Worm (Caenorhabditis elegans): ENCODE measurements around the gene lact-8.

The lact-8 gene

DNA sequence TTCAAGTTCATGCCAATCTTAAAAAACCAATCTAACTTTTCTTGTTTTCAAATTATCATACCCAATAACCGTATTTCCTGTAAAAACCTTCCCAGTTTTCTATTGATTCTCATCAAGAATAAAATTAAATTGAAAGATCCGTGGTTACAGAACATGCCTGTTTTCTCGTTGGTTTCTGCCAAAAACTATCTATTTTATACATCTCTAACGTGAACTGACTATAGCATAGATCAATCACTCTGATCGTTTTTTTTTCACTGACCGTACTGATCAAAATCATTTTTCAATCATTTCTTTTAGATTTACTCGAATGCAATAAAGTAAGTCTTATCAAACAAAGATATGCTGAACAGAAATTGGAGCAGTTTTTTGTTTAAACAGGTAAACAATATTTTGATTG is 31.5 kb upstream of the lact-8 start, which contains the start of gene C06H2.2:
C06H2.2 (plus strand) TSS at position 301 of the 400 bp plus-strand sequence.
- TF ChIP-seq C17E4.6 (GFP tag; IDR thresholded peaks at IDR 0.05) (no peak), atf-7 (tag; optimal IDR thresholded peaks at IDR 0.05) (no peak), zfh-2 (GFP tag; conservative IDR thresholded peaks at IDR 0.05) (no peak), unc-62 (GFP tag; optimal IDR thresholded peaks at IDR 0.05) (no peak), ztf-3 (GFP tag; optimal IDR thresholded peaks at IDR 0.05) (no peak), lsl-1 (GFP tag; optimal IDR thresholded peaks at IDR 0.05) (no peak), ztf-22 (GFP tag; optimal IDR thresholded peaks at IDR 0.05) (no peak), C06A6.2 (GFP tag; conservative IDR thresholded peaks at IDR 0.05) (no peak), madf-6 (GFP tag; IDR thresholded peaks at IDR 0.05) (no peak), egrh-3 (GFP tag; IDR thresholded peaks at IDR 0.05) (no peak), akir-1 (GFP tag; optimal IDR thresholded peaks at IDR 0.05) (no peak), F33H1.4 (GFP tag; IDR thresholded peaks at IDR 0.05) (no peak), fkh-3 (tag; optimal IDR thresholded peaks at IDR 0.05) (no peak), nhr-179 (tag; optimal IDR thresholded peaks at IDR 0.05) (no peak), cebp-2 (GFP tag; IDR thresholded peaks at IDR 0.05) (no peak)

DNA sequence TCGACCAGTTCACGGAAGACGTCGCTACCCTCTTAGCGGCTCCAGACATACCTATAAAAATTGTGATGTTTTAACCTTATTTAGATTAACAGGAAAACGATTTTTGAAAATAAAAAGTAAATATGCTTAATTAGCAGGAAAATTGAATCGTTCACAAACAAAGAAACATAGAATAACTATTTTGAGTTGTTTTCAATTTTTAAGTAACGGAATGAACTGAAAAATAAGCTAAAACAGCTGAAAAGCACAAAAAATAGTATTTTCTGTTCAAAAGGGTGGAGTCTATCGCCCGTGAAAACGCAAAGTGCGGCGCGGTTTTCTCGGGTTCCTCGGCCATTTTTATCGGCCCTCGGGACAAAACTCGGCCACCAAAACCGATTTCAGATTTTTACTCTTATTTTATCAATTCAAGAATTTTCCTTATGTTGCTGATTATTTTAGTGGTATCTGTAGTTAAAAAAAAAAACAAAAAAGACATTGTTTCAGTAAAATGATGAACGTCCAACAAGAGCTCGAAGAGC is 30.5 kb upstream of the lact-8 start, which contains the start of the genes atp-5 and lmtr-3:
atp-5 (minus strand) TSS at position 51 of the 521 bp plus-strand sequence.
lmtr-3 (plus strand) TSS at position 370 of the 521 bp plus-strand sequence.
- TF ChIP-seq Y79H2A.3 (GFP tag; conservative IDR thresholded peaks at IDR 0.05) (peak; percentile 74; the same call in 1 of the 2 replicates), F37B4.10 (GFP tag; IDR thresholded peaks at IDR 0.05) (no peak), F49E8.2 (tag; optimal IDR thresholded peaks at IDR 0.05; ENCODE audit: insufficient read depth) (peak; percentile 0), gei-17 (GFP tag; optimal IDR thresholded peaks at IDR 0.05) (no peak), madf-8 (GFP tag; conservative IDR thresholded peaks at IDR 0.05) (peak; percentile 20; the same call in 1 of the 2 replicates), rec-8 (tag; optimal IDR thresholded peaks at IDR 0.05) (peak; percentile 64 to 74), die-1 (tag; optimal IDR thresholded peaks at IDR 0.05) (no peak), sdz-38 (tag; optimal IDR thresholded peaks at IDR 0.05) (no peak), snpc-3.4 (tag; optimal IDR thresholded peaks at IDR 0.05) (peak; percentile 36), F22D6.2 (tag; optimal IDR thresholded peaks at IDR 0.05) (no peak), C17E4.6 (GFP tag; IDR thresholded peaks at IDR 0.05) (no peak), madf-6 (GFP tag; IDR thresholded peaks at IDR 0.05) (peak; percentile 58; the same call in 1 of the 2 replicates), nfya-2 (GFP tag; IDR thresholded peaks at IDR 0.05) (no peak), rpc-1 (optimal IDR thresholded peaks at IDR 0.05) (peak; percentile 16), rpc-1 (tag; optimal IDR thresholded peaks at IDR 0.05) (no peak), zim-3 (tag; optimal IDR thresholded peaks at IDR 0.05) (peak; percentile 28), ceh-91 (GFP tag; IDR thresholded peaks at IDR 0.05) (peak; percentile 56), him-1 (tag; optimal IDR thresholded peaks at IDR 0.05) (peak; percentile 4), sea-2 (GFP tag; IDR thresholded peaks at IDR 0.05) (no peak), Y53G8AR.9 (GFP tag; conservative IDR thresholded peaks at IDR 0.05) (0 out of 2 replicates have a peak, but pooled peaks have one; percentile 37), ekl-4 (GFP tag; IDR thresholded peaks at IDR 0.05) (no peak), bed-1 (GFP tag; IDR thresholded peaks at IDR 0.05) (no peak), aptf-2 (GFP tag; conservative IDR thresholded peaks at IDR 0.05) (peak; percentile 62), hrde-1 (tag; optimal IDR thresholded peaks at IDR 0.05; ENCODE audit: borderline replicate concordance) (no peak), atf-7 (tag; optimal IDR thresholded peaks at IDR 0.05) (no peak), ets-4 (GFP tag; optimal IDR thresholded peaks at IDR 0.05) (no peak), pbrm-1 (GFP tag; IDR thresholded peaks at IDR 0.05) (peak; percentile 65; the same call in 1 of the 2 replicates), ztf-25 (GFP tag; IDR thresholded peaks at IDR 0.05) (peak; percentile 90), lsl-1 (GFP tag; optimal IDR thresholded peaks at IDR 0.05) (peak; percentile 51), let-526 (GFP tag; IDR thresholded peaks at IDR 0.05) (peak; percentile 91), snpc-1.3 (tag; optimal IDR thresholded peaks at IDR 0.05; ENCODE audit: insufficient read depth) (peak; percentile 68), hmg-20 (GFP tag; IDR thresholded peaks at IDR 0.05) (0 out of 2 replicates have a peak, but pooled peaks have one; percentile 28), lin-40 (tag; optimal IDR thresholded peaks at IDR 0.05) (peak; percentile 28), nhr-27 (tag; optimal IDR thresholded peaks at IDR 0.05) (no peak), F55B11.4 (tag; optimal IDR thresholded peaks at IDR 0.05; ENCODE audit: borderline replicate concordance, insufficient read depth) (no peak)
